Worm (Caenorhabditis elegans): Measurements from ENCODE around the gene unc-104.
"Not testable (repeated sequence)": the region's sequence is repeated elsewhere in the genome, so short reads cannot be mapped to it uniquely, and the experiment has no call there.

Gene unc-104

DNA sequence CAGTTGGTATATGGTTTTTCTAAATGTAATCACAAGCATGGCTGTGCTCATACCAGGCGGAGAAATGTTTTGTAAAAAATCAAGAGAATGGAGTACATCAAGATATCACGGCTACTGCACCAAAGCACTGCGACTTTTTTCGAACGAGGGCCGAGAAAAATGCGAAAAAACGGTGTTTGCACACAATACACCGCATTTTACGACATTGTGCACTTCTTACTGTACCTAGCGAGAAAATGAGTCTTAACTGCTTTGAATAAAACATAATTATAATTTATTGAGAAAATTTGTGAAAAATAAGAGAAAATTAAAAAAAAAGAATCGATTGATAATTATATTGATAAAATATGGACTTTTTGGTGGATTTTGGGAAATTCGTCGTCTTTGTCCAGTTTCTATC lies 19.1 kb upstream of the unc-104 start (continued):
- no peak for TF ChIP-seq egl-27 (tag; optimal IDR thresholded peaks at IDR 0.05)
- TF ChIP-seq F16B12.6 (tag; optimal IDR thresholded peaks at IDR 0.05): peak; percentile 68

DNA sequence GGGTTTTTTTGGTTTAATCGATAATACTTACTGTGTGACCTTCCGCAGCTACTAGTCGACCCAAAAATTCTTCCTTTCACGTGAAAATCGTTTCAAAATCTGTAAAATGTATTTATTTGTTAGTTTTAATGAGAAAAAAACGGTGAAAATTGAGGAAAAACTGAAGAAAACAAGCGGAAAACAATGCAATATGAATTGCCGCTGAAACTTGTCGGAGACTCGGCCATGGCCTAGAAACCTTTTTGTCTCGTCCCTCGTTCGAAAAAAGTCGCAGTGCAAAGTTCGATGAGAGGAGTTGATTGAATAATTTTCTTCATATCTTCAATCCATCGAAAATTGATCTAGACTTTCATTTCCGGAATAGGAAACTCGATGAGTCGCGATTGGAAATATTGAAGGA lies 17.1 kb upstream of the unc-104 start, which contains the start of gene C15F1.8:
Gene C15F1.8, minus strand, starts transcription at position 101 of the 400 bp plus-strand sequence.
- not testable (repeated sequence) for TF ChIP-seq ceh-82 (tag; optimal IDR thresholded peaks at IDR 0.05); fkh-10 (GFP tag; optimal IDR thresholded peaks at IDR 0.05); pax-3 (tag; optimal IDR thresholded peaks at IDR 0.05)

ce11 chrII:6978908-6979307 lies 15.9 kb upstream of the unc-104 start:
- no peak for TF ChIP-seq unc-130 (tag; optimal IDR thresholded peaks at IDR 0.05)
- TF ChIP-seq snpc-4 (tag; optimal IDR thresholded peaks at IDR 0.05): no peak
- no peak for TF ChIP-seq tlp-1 (tag; optimal IDR thresholded peaks at IDR 0.05)
- TF ChIP-seq blmp-1 (tag; optimal IDR thresholded peaks at IDR 0.05): peak; percentile 84
- TF ChIP-seq xbp-1 (tag; optimal IDR thresholded peaks at IDR 0.05): no peak
- TF ChIP-seq ets-5 (GFP tag; IDR thresholded peaks at IDR 0.05): no peak

DNA sequence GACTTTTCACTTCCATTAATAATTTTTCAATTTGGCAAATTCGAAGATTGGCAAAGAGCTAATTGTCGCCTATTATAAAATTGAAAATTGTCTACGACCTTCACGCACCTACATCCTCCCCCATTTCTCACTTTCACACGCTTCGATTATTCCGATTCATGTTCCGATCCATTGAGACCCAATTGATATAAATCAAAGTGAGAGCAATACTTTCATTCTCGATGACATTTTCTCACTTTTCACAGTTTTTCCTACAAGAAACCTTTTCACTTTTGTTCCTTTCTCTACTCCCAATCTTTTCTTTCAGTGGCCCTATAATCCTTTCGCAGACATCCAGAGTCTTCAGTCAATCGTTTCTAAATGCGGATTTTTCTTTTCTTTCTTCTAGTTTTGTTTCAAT lies 15.1 kb upstream of the unc-104 start, which contains the start of gene C15F1.2:
Gene C15F1.2, plus strand, starts transcription at position 308 of the 400 bp plus-strand sequence.
- peak; percentile 94 for TF ChIP-seq blmp-1 (tag; optimal IDR thresholded peaks at IDR 0.05)
- TF ChIP-seq Y116A8C.19 (tag; optimal IDR thresholded peaks at IDR 0.05; ENCODE audit: borderline replicate concordance): no peak
- no peak for TF ChIP-seq ceh-8 (GFP tag; optimal IDR thresholded peaks at IDR 0.05)
- TF ChIP-seq dpl-1 (GFP tag; optimal IDR thresholded peaks at IDR 0.05): no peak

ce11 chrII:6989830-6990287 lies 4.9 kb upstream of the unc-104 start, which contains the start of gene C15F1.1:
TSS of gene C15F1.1 (plus strand) at chrII:6989880.
- TF ChIP-seq efl-1 (optimal IDR thresholded peaks at IDR 0.05): no peak
- peak in 1 of 2 experiments; percentile 77 for TF ChIP-seq efl-1 (GFP tag; optimal IDR thresholded peaks at IDR 0.05 in 1 of 2)
- TF ChIP-seq dpl-1 (GFP tag; optimal IDR thresholded peaks at IDR 0.05): no peak

- TF ChIP-seq pax-3 (tag; optimal IDR thresholded peaks at IDR 0.05): peak; percentile 43
- TF ChIP-seq alr-1 (tag; optimal IDR thresholded peaks at IDR 0.05; ENCODE audit: borderline replicate concordance): no peak
- no peak for TF ChIP-seq nhr-84 (tag; optimal IDR thresholded peaks at IDR 0.05)
- TF ChIP-seq snu-23 (GFP tag; optimal IDR thresholded peaks at IDR 0.05): peak; percentile 41
- peak; percentile 79 for TF ChIP-seq unc-86 (tag; optimal IDR thresholded peaks at IDR 0.05)
- TF ChIP-seq zag-1 (tag; optimal IDR thresholded peaks at IDR 0.05): no peak
- no peak for TF ChIP-seq unc-62 (GFP tag; optimal IDR thresholded peaks at IDR 0.05)
- no peak for TF ChIP-seq hpl-2 (GFP tag; optimal IDR thresholded peaks at IDR 0.05)
- TF ChIP-seq swsn-7 (tag; optimal IDR thresholded peaks at IDR 0.05): peak; percentile 61
- TF ChIP-seq snpc-4 (tag; optimal IDR thresholded peaks at IDR 0.05): no peak
- peak; percentile 51 for TF ChIP-seq isw-1 (GFP tag; IDR thresholded peaks at IDR 0.05)
- no peak for TF ChIP-seq mef-2 (tag; optimal IDR thresholded peaks at IDR 0.05)
- no peak for TF ChIP-seq mdl-1 (tag; optimal IDR thresholded peaks at IDR 0.05)
- TF ChIP-seq ceh-90 (tag; optimal IDR thresholded peaks at IDR 0.05): no peak
- TF ChIP-seq rnt-1 (tag; optimal IDR thresholded peaks at IDR 0.05): no peak
- no peak for TF ChIP-seq C34B4.2 (tag; optimal IDR thresholded peaks at IDR 0.05)
- TF ChIP-seq unc-130 (tag; optimal IDR thresholded peaks at IDR 0.05): no peak
- TF ChIP-seq jun-1 (tag; optimal IDR thresholded peaks at IDR 0.05): peak; percentile 17
- TF ChIP-seq dsc-1 (tag; optimal IDR thresholded peaks at IDR 0.05): no peak
- TF ChIP-seq nhr-19 (GFP tag; conservative IDR thresholded peaks at IDR 0.05): no peak
- TF ChIP-seq nhr-20 (tag; optimal IDR thresholded peaks at IDR 0.05): no peak
- TF ChIP-seq xbp-1 (tag; optimal IDR thresholded peaks at IDR 0.05): peak; percentile 50
- no peak for TF ChIP-seq nhr-11 (tag; optimal IDR thresholded peaks at IDR 0.05)
- TF ChIP-seq efl-3 (GFP tag; optimal IDR thresholded peaks at IDR 0.05): no peak
- TF ChIP-seq vab-15 (tag; optimal IDR thresholded peaks at IDR 0.05): no peak
- TF ChIP-seq hlh-17 (GFP tag; optimal IDR thresholded peaks at IDR 0.05; ENCODE audit: borderline replicate concordance): no peak
- TF ChIP-seq hlh-4 (tag; optimal IDR thresholded peaks at IDR 0.05): no peak
- TF ChIP-seq nhr-47 (tag; optimal IDR thresholded peaks at IDR 0.05): peak; percentile 64
- no peak for TF ChIP-seq skn-1 (tag; optimal IDR thresholded peaks at IDR 0.05)
- peak; percentile 80 for TF ChIP-seq fkh-10 (GFP tag; optimal IDR thresholded peaks at IDR 0.05)
- no peak for TF ChIP-seq lin-15B (tag; optimal IDR thresholded peaks at IDR 0.05)
- no peak for TF ChIP-seq pqm-1 (tag; optimal IDR thresholded peaks at IDR 0.05)
Measured at ce11 chrII:6992949-6993348, 1.8 kb upstream of the unc-104 start.
